Fruit fly (Drosophila melanogaster): ENCODE measurements around the gene Arp5.

The Arp5 gene

dm6 chr3R:18167416-18168237 lies 17.7 kb upstream of the Arp5 start, which contains the start of gene wrd (continued):
- TF ChIP-seq topi (GFP tag; optimal IDR thresholded peaks at IDR 0.05): peak; percentile 7
- no peak for TF ChIP-seq Sox14 (GFP tag; optimal IDR thresholded peaks at IDR 0.05)

- TF ChIP-seq Sox14 (GFP tag; optimal IDR thresholded peaks at IDR 0.05) (peak; percentile 38), CG3919 (GFP tag; optimal IDR thresholded peaks at IDR 0.05) (peak; percentile 54), CG32006 (GFP tag; optimal IDR thresholded peaks at IDR 0.05) (peak; percentile 18), CG10669 (GFP tag; optimal IDR thresholded peaks at IDR 0.05) (no peak), Hr4 (GFP tag; optimal IDR thresholded peaks at IDR 0.05) (peak; percentile 11), Hr39 (GFP tag; optimal IDR thresholded peaks at IDR 0.05) (peak; percentile 25), eg (GFP tag; IDR thresholded peaks at IDR 0.05) (peak; percentile 47; the same call in 2 of the 3 replicates), Eip75B (GFP tag; optimal IDR thresholded peaks at IDR 0.05) (no peak), pdm3 (GFP tag; optimal IDR thresholded peaks at IDR 0.05) (no peak), Smox (GFP tag; optimal IDR thresholded peaks at IDR 0.05) (no peak), Ets21C (GFP tag; optimal IDR thresholded peaks at IDR 0.05) (no peak), acj6 (GFP tag; optimal IDR thresholded peaks at IDR 0.05) (peak; percentile 1), CG16779 (tag; optimal IDR thresholded peaks at IDR 0.05) (no peak), Eip78C (GFP tag) (no peak), CG31627 (GFP tag; optimal IDR thresholded peaks at IDR 0.05) (peak; percentile 29), spab (GFP tag; optimal IDR thresholded peaks at IDR 0.05) (no peak), CG6808 (GFP tag; optimal IDR thresholded peaks at IDR 0.05) (peak; percentile 58), Sox15 (GFP tag; optimal IDR thresholded peaks at IDR 0.05) (no peak), Met (GFP tag; optimal IDR thresholded peaks at IDR 0.05) (peak; percentile 14), CG6163 (GFP tag; IDR thresholded peaks at IDR 0.05) (peak; percentile 45; the same call in 2 of the 3 replicates), fd85E (GFP tag; optimal IDR thresholded peaks at IDR 0.05) (no peak), esn (GFP tag; optimal IDR thresholded peaks at IDR 0.05) (peak; percentile 49), OdsH (GFP tag; optimal IDR thresholded peaks at IDR 0.05) (peak; percentile 33), CG9139 (GFP tag; optimal IDR thresholded peaks at IDR 0.05) (peak; percentile 25), lz (GFP tag; optimal IDR thresholded peaks at IDR 0.05) (no peak), net (GFP tag; optimal IDR thresholded peaks at IDR 0.05) (peak; percentile 39), CG6854 (GFP tag; optimal IDR thresholded peaks at IDR 0.05) (no peak), CG15336 (GFP tag; IDR thresholded peaks at IDR 0.05) (0 out of 2 replicates have a peak, but pooled peaks have one; percentile 10), CG11902 (GFP tag; optimal IDR thresholded peaks at IDR 0.05) (no peak), Gug (GFP tag; IDR thresholded peaks at IDR 0.05) (no peak), vri (GFP tag; optimal IDR thresholded peaks at IDR 0.05) (peak; percentile 4), CG8632 (GFP tag; optimal IDR thresholded peaks at IDR 0.05) (peak; percentile 36), dsx (GFP tag; optimal IDR thresholded peaks at IDR 0.05; ENCODE audit: poor library complexity, severe bottlenecking) (peak; percentile 19), topi (GFP tag; optimal IDR thresholded peaks at IDR 0.05) (peak; percentile 32), Sox102F (GFP tag; optimal IDR thresholded peaks at IDR 0.05) (peak; percentile 33), CG7368 (GFP tag; optimal IDR thresholded peaks at IDR 0.05) (peak; percentile 59), Lpt (GFP tag; optimal IDR thresholded peaks at IDR 0.05) (peak; percentile 23), achi (GFP tag; optimal IDR thresholded peaks at IDR 0.05) (peak; percentile 35), ss (GFP tag; optimal IDR thresholded peaks at IDR 0.05) (peak in 1 of 2 experiments; percentile 12), CG34406 (GFP tag; optimal IDR thresholded peaks at IDR 0.05) (peak; percentile 52), CG11762 (GFP tag; optimal IDR thresholded peaks at IDR 0.05; ENCODE audit: insufficient read depth) (peak; percentile 5), salr (GFP tag; optimal IDR thresholded peaks at IDR 0.05) (no peak)
Measured at dm6 chr3R:18168398-18168797, 16.9 kb upstream of the Arp5 start.

Measured in whole organism, prepupa.